Worm (Caenorhabditis elegans) whole organism, L4 larva: ENCODE data around the gene C33A12.4.

Source experiments
- D1046.2 ChIP-seq: fragments of 200-800 bp; sonication (Bioruptor generic); IDR thresholded peaks from 2 replicates; pipeline ENCODE4 v1.3.6; 2022; ENCODE audit warnings: missing genetic modification characterization, missing compliant biosample characterization
- F44E2.7 ChIP-seq: fragments of 200-800 bp; sonication (Bioruptor generic); IDR thresholded peaks from 2 replicates; pipeline ENCODE4 v2.1.2; 2022; ENCODE audit warnings: missing genetic modification characterization, missing compliant biosample characterization
- T20F7.1 ChIP-seq: fragments of 200-800 bp; sonication (Bioruptor generic); optimal IDR thresholded peaks from 2 replicates; lab custom pipeline; 2018; ENCODE audit warnings: mild to moderate bottlenecking, missing genetic modification characterization, missing compliant biosample characterization
- T26A8.4 ChIP-seq: fragments of 200-800 bp; sonication (Bioruptor generic); IDR thresholded peaks from 2 replicates; pipeline ENCODE4 v1.3.6; 2022; ENCODE audit warnings: missing genetic modification characterization, missing compliant biosample characterization
- Y48G9A.11 ChIP-seq: fragments of 200-800 bp; sonication (Bioruptor generic); IDR thresholded peaks from 2 replicates; pipeline ENCODE4 v1.3.6; 2022; ENCODE audit warnings: missing genetic modification reagents, missing genetic modification characterization, missing compliant biosample characterization
- Y75B8A.6 ChIP-seq: fragments of 200-800 bp; sonication (Bioruptor generic); IDR thresholded peaks from 2 replicates; pipeline ENCODE4 v1.3.6; 2022; ENCODE audit warnings: missing genetic modification reagents, missing genetic modification characterization, missing compliant biosample characterization
- ZK337.2 ChIP-seq: fragments of 200-800 bp; sonication (Bioruptor generic); IDR thresholded peaks from 2 replicates; pipeline ENCODE4 v1.3.6; 2022; ENCODE audit warnings: missing genetic modification reagents, missing genetic modification characterization, missing compliant biosample characterization
- ama-1 ChIP-seq: fragments of 150-350 bp; optimal IDR thresholded peaks from 2 replicates; lab custom pipeline; 2014; ENCODE audit warnings: inconsistent platforms, mixed read lengths
- attf-4 ChIP-seq: sonication (generic microtip); optimal IDR thresholded peaks from 3 replicates; lab custom pipeline; 2017; ENCODE audit warnings: missing biosample characterization, missing genetic modification characterization
- ceh-20 ChIP-seq: fragments of 200-800 bp; sonication (Bioruptor generic); IDR thresholded peaks from 2 replicates; pipeline ENCODE4 v1.3.6; 2022; ENCODE audit warnings: missing genetic modification reagents, missing genetic modification characterization, missing compliant biosample characterization
- ceh-62 ChIP-seq: sonication (generic microtip); optimal IDR thresholded peaks from 2 replicates; lab custom pipeline; 2017; ENCODE audit warnings: missing biosample characterization, missing genetic modification characterization
- ctbp-1 ChIP-seq: fragments of 200-800 bp; sonication (Bioruptor generic); IDR thresholded peaks from 2 replicates; pipeline ENCODE4 v1.3.6; 2022; ENCODE audit warnings: missing genetic modification reagents, missing genetic modification characterization, missing compliant biosample characterization
- daf-16 ChIP-seq, 3 experiments: sonication (generic microtip); optimal IDR thresholded peaks; 2 replicates each; lab custom pipeline; 2016 to 2017; ENCODE audit warnings: missing genetic modification characterization in 3 of 3, missing genetic modification reagents in 3 of 3, mild to moderate bottlenecking in 2 of 3, missing compliant biosample characterization in 2 of 3, missing biosample characterization in 1 of 3, moderate library complexity in 1 of 3
- daf-19 ChIP-seq: fragments of 200-800 bp; sonication (Bioruptor generic); conservative IDR thresholded peaks from 2 replicates; pipeline ENCODE4 v1.3.6; 2022; ENCODE audit warnings: missing genetic modification characterization, missing compliant biosample characterization
- daf-8 ChIP-seq: fragments of 200-800 bp; sonication (Bioruptor generic); IDR thresholded peaks from 2 replicates; pipeline ENCODE4 v1.3.6; 2022; ENCODE audit warnings: missing genetic modification characterization, missing compliant biosample characterization
- dmd-6 ChIP-seq: fragments of 200-800 bp; sonication (Bioruptor generic); IDR thresholded peaks from 2 replicates; pipeline ENCODE4 v1.3.6; 2022; ENCODE audit warnings: missing genetic modification reagents, missing genetic modification characterization, missing compliant biosample characterization
- jun-1 ChIP-seq: fragments of 150-350 bp; optimal IDR thresholded peaks from 2 replicates; lab custom pipeline; 2014; ENCODE audit warnings: missing biosample characterization, missing genetic modification reagents, missing genetic modification characterization
- lin-13 ChIP-seq: fragments of 150-350 bp; optimal IDR thresholded peaks from 2 replicates; lab custom pipeline; 2014; ENCODE audit warnings: missing biosample characterization, missing genetic modification reagents, missing genetic modification characterization
- lin-15B ChIP-seq: fragments of 150-350 bp; sonication (generic microtip); optimal IDR thresholded peaks from 3 replicates; lab custom pipeline; 2014; ENCODE audit warnings: missing biosample characterization, missing genetic modification characterization
- lin-29 ChIP-seq: fragments of 200-800 bp; sonication (Bioruptor generic); IDR thresholded peaks from 2 replicates; pipeline ENCODE4 v1.3.6; 2022; ENCODE audit warnings: missing genetic modification reagents, missing genetic modification characterization, missing compliant biosample characterization
- lin-38 ChIP-seq: fragments of 200-800 bp; sonication (Bioruptor generic); IDR thresholded peaks from 2 replicates; pipeline ENCODE4 v1.3.6; 2022; ENCODE audit warnings: missing genetic modification reagents, missing genetic modification characterization, missing compliant biosample characterization
- lin-39 ChIP-seq: fragments of 150-350 bp; optimal IDR thresholded peaks from 2 replicates; lab custom pipeline; 2014; ENCODE audit warnings: missing biosample characterization, missing genetic modification reagents, missing genetic modification characterization
- lir-3 ChIP-seq: sonication (generic microtip); optimal IDR thresholded peaks from 2 replicates; lab custom pipeline; 2016; ENCODE audit warnings: mild to moderate bottlenecking, missing genetic modification characterization, missing compliant biosample characterization
- madf-9 ChIP-seq: fragments of 200-800 bp; sonication (Bioruptor generic); conservative IDR thresholded peaks from 2 replicates; pipeline ENCODE4 v1.3.6; 2022; ENCODE audit warnings: missing genetic modification reagents, missing genetic modification characterization, missing compliant biosample characterization
- mdt-29 ChIP-seq: fragments of 200-800 bp; sonication (Bioruptor generic); IDR thresholded peaks from 2 replicates; pipeline ENCODE4 v1.3.6; 2022; ENCODE audit warnings: missing genetic modification reagents, missing genetic modification characterization, missing compliant biosample characterization
- mep-1 ChIP-seq: fragments of 150-350 bp; sonication (generic microtip); optimal IDR thresholded peaks from 3 replicates; lab custom pipeline; 2014; ENCODE audit warnings: missing biosample characterization, missing genetic modification characterization
- mxl-2 ChIP-seq: fragments of 200-800 bp; sonication (Bioruptor generic); conservative IDR thresholded peaks from 2 replicates; pipeline ENCODE4 v1.3.6; 2022; ENCODE audit warnings: missing genetic modification reagents, missing genetic modification characterization, missing compliant biosample characterization
- nhr-11 ChIP-seq: fragments of 150-350 bp; optimal IDR thresholded peaks from 2 replicates; lab custom pipeline; 2014; ENCODE audit warnings: missing biosample characterization, missing genetic modification characterization
- nhr-237 ChIP-seq: sonication (generic microtip); optimal IDR thresholded peaks from 2 replicates; lab custom pipeline; 2017; ENCODE audit warnings: missing biosample characterization, missing genetic modification characterization
- nhr-25 ChIP-seq: sonication (generic microtip); optimal IDR thresholded peaks from 2 replicates; lab custom pipeline; 2017; ENCODE audit warnings: missing genetic modification characterization, mild to moderate bottlenecking, missing compliant biosample characterization, antibody characterized with exemption, moderate library complexity, borderline replicate concordance; ENCODE audit not compliant: insufficient read depth
- nhr-6 ChIP-seq: fragments of 150-350 bp; optimal IDR thresholded peaks from 2 replicates; lab custom pipeline; 2014; ENCODE audit warnings: missing biosample characterization, missing genetic modification characterization
- nhr-76 ChIP-seq: fragments of 150-350 bp; optimal IDR thresholded peaks from 2 replicates; lab custom pipeline; 2014; ENCODE audit warnings: missing biosample characterization, missing genetic modification characterization
- pha-4 ChIP-seq, 2 experiments: fragments of 150-350 bp in 1 of 2; fragments of 200-800 bp in 1 of 2; sonication (Bioruptor generic) in 1 of 2; IDR thresholded peaks in 1 of 2; optimal IDR thresholded peaks in 1 of 2; 2 replicates each; pipeline versions ENCODE4 v1.3.6 to Lab custom; 2014 to 2022; ENCODE audit warnings: missing genetic modification characterization in 2 of 2, missing genetic modification reagents in 2 of 2, missing biosample characterization in 1 of 2, missing compliant biosample characterization in 1 of 2
- php-3 ChIP-seq: fragments of 200-800 bp; sonication (Bioruptor generic); IDR thresholded peaks from 2 replicates; pipeline ENCODE4 v1.3.6; 2022; ENCODE audit warnings: missing genetic modification reagents, missing genetic modification characterization, missing compliant biosample characterization
- pqm-1 ChIP-seq: sonication (generic microtip); optimal IDR thresholded peaks from 2 replicates; lab custom pipeline; 2017; ENCODE audit warnings: missing biosample characterization, missing genetic modification characterization
- rbr-2 ChIP-seq: sonication (generic microtip); optimal IDR thresholded peaks from 2 replicates; lab custom pipeline; 2016; ENCODE audit warnings: missing genotype, missing genetic modification characterization, missing compliant biosample characterization
- skn-1 ChIP-seq: fragments of 150-350 bp; optimal IDR thresholded peaks from 2 replicates; lab custom pipeline; 2014; ENCODE audit warnings: missing biosample characterization, missing genetic modification characterization
- snpc-1.2 ChIP-seq: fragments of 200-800 bp; sonication (Bioruptor generic); IDR thresholded peaks from 2 replicates; pipeline ENCODE4 v1.3.6; 2022; ENCODE audit warnings: missing genetic modification reagents, missing genetic modification characterization, missing compliant biosample characterization
- snpc-4 ChIP-seq: fragments of 150-350 bp; optimal IDR thresholded peaks from 2 replicates; lab custom pipeline; 2014; ENCODE audit warnings: missing biosample characterization, missing genetic modification characterization
- spr-1 ChIP-seq: sonication (generic microtip); optimal IDR thresholded peaks from 2 replicates; lab custom pipeline; 2016; ENCODE audit warnings: mild to moderate bottlenecking, missing genetic modification characterization, missing compliant biosample characterization
- tag-97 ChIP-seq: fragments of 200-800 bp; sonication (Bioruptor generic); IDR thresholded peaks from 2 replicates; pipeline ENCODE4 v1.3.6; 2022; ENCODE audit warnings: missing genetic modification characterization, missing compliant biosample characterization
- unc-130 ChIP-seq: sonication (generic microtip); optimal IDR thresholded peaks from 2 replicates; lab custom pipeline; 2016; ENCODE audit warnings: missing genetic modification reagents, missing genetic modification characterization, missing compliant biosample characterization
- unc-39 ChIP-seq: sonication (generic microtip); optimal IDR thresholded peaks from 2 replicates; lab custom pipeline; 2017; ENCODE audit warnings: missing biosample characterization, missing genetic modification characterization
- unc-62 ChIP-seq, 3 experiments: fragments of 150-350 bp in 1 of 3; sonication (generic microtip); optimal IDR thresholded peaks in 2 of 3; peaks in 1 of 3; 1 replicate in 1 of 3; 2 replicates in 2 of 3; lab custom pipeline; 2014 to 2017; ENCODE audit warnings: missing biosample characterization in 3 of 3, missing genetic modification characterization in 3 of 3, missing genetic modification reagents in 3 of 3, missing genotype in 1 of 3
- zfp-2 ChIP-seq: sonication (generic microtip); optimal IDR thresholded peaks from 2 replicates; lab custom pipeline; 2016; ENCODE audit warnings: mild to moderate bottlenecking, missing genetic modification characterization, missing compliant biosample characterization
- zfp-3 ChIP-seq: fragments of 200-800 bp; sonication (Bioruptor generic); conservative IDR thresholded peaks from 2 replicates; pipeline ENCODE4 v1.3.6; 2022; ENCODE audit warnings: missing genetic modification reagents, missing genetic modification characterization, missing compliant biosample characterization
- zip-2 ChIP-seq: fragments of 150-350 bp; optimal IDR thresholded peaks from 2 replicates; lab custom pipeline; 2014; ENCODE audit warnings: missing biosample characterization, missing genetic modification characterization
- ztf-11 ChIP-seq: fragments of 150-350 bp; optimal IDR thresholded peaks from 2 replicates; lab custom pipeline; 2014; ENCODE audit warnings: missing biosample characterization, missing genetic modification characterization
- ztf-7 ChIP-seq: fragments of 150-350 bp; optimal IDR thresholded peaks from 2 replicates; lab custom pipeline; 2014; ENCODE audit warnings: missing biosample characterization, missing genetic modification characterization

Gene C33A12.4

ce11 chrIV:9477135-9477928 is 33.0 kb downstream of the C33A12.4 start, which contains the start of gene wrt-3 (continued):
- TF ChIP-seq Y48G9A.11 (no peak), spr-1 (peak; percentile 74), daf-19 (GFP tag; lab: Robert Waterston, UW) (peak; percentile 90), attf-4 (tag; lab: Kevin White, UChicago) (peak; percentile 58), pqm-1 (tag; lab: Kevin White, UChicago) (no peak), unc-130 (GFP tag; lab: Kevin White, UChicago) (peak; percentile 67), lin-39 (tag; lab: Kevin White, UChicago) (no peak), nhr-237 (tag; lab: Kevin White, UChicago) (no peak), ztf-7 (tag; lab: Kevin White, UChicago) (peak; percentile 71), ama-1 (lab: Kevin White, UChicago) (no peak), lin-15B (tag; lab: Kevin White, UChicago) (no peak), Y75B8A.6 (no peak; the same call in 1 of the 2 replicates), unc-62 (GFP tag; optimal IDR thresholded peaks at IDR 0.05 in 1 of 2; lab: Kevin White, UChicago) (peak in 1 of 2 experiments; percentile 82), unc-62 (tag; optimal IDR thresholded peaks at IDR 0.05; lab: Kevin White, UChicago) (no peak), rbr-2 (tag; lab: Kevin White, UChicago) (peak; percentile 62), mep-1 (tag; lab: Kevin White, UChicago) (no peak), ceh-62 (no peak), ceh-20 (GFP tag; lab: Robert Waterston, UW) (no peak), php-3 (no peak), lin-13 (GFP tag; lab: Kevin White, UChicago) (no peak), madf-9 (GFP tag; lab: Robert Waterston, UW) (peak; percentile 82), pha-4 (GFP tag; IDR thresholded peaks at IDR 0.05; lab: Robert Waterston, UW) (peak; percentile 91), pha-4 (tag; optimal IDR thresholded peaks at IDR 0.05; lab: Kevin White, UChicago) (no peak), T20F7.1 (GFP tag; lab: Kevin White, UChicago) (peak; percentile 68), daf-16 (GFP tag; optimal IDR thresholded peaks at IDR 0.05; lab: Kevin White, UChicago) (peak; percentile 71 to 95), daf-16 (tag; optimal IDR thresholded peaks at IDR 0.05; lab: Kevin White, UChicago) (no peak), nhr-11 (tag; lab: Kevin White, UChicago) (no peak), D1046.2 (peak; percentile 92), mdt-29 (GFP tag; lab: Robert Waterston, UW) (no peak; the same call in 1 of the 2 replicates), zfp-3 (GFP tag; lab: Robert Waterston, UW) (0 out of 2 replicates have a peak, but pooled peaks have one; percentile 74), daf-8 (GFP tag; lab: Robert Waterston, UW) (no peak), T26A8.4 (GFP tag; lab: Robert Waterston, UW) (no peak), lin-38 (GFP tag; lab: Robert Waterston, UW) (no peak), nhr-25 (tag; lab: Kevin White, UChicago) (no peak), lin-29 (GFP tag; lab: Robert Waterston, UW) (peak; percentile 49; the same call in 1 of the 2 replicates), F44E2.7 (GFP tag; lab: Robert Waterston, UW) (peak; percentile 97), snpc-1.2 (GFP tag; lab: Robert Waterston, UW) (peak; percentile 96), nhr-6 (tag; lab: Kevin White, UChicago) (peak; percentile 32), ZK337.2 (GFP tag; lab: Robert Waterston, UW) (peak; percentile 72), tag-97 (GFP tag; lab: Robert Waterston, UW) (no peak), ztf-11 (tag; lab: Kevin White, UChicago) (no peak), dmd-6 (GFP tag; lab: Robert Waterston, UW) (no peak), jun-1 (no peak), nhr-76 (tag; lab: Kevin White, UChicago) (no peak), snpc-4 (tag; lab: Kevin White, UChicago) (no peak), zip-2 (tag; lab: Kevin White, UChicago) (no peak), unc-39 (tag; lab: Kevin White, UChicago) (no peak), skn-1 (tag; lab: Kevin White, UChicago) (no peak), ctbp-1 (GFP tag; lab: Robert Waterston, UW) (no peak; the same call in 1 of the 2 replicates), lir-3 (tag; lab: Kevin White, UChicago) (peak; percentile 80), mxl-2 (GFP tag; lab: Robert Waterston, UW) (0 out of 2 replicates have a peak, but pooled peaks have one; percentile 20), zfp-2 (tag; lab: Kevin White, UChicago) (peak; percentile 46)
